Fruit fly (Drosophila melanogaster) whole organism: Measurements from ENCODE around the gene CG9008.

Source experiments
- CG8478 ChIP-seq: fragments of >200 bp; optimal IDR thresholded peaks from 2 replicates; lab custom pipeline; 2018; ENCODE audit warnings: inconsistent platforms
- Dll ChIP-seq: fragments of >200 bp; optimal IDR thresholded peaks from 2 replicates; lab custom pipeline; 2017
- EcR ChIP-seq, 2 experiments: fragments of >200 bp; optimal IDR thresholded peaks; 2 replicates each; lab custom pipeline; 2017; ENCODE audit warnings: missing biosample characterization in 2 of 2, missing genetic modification characterization in 2 of 2, missing genetic modification reagents in 2 of 2
- pan ChIP-seq: fragments of >200 bp; optimal IDR thresholded peaks from 2 replicates; lab custom pipeline; 2017
- psq ChIP-seq: fragments of >200 bp; optimal IDR thresholded peaks from 2 replicates; lab custom pipeline; 2017
- usp ChIP-seq: fragments of >200 bp; optimal IDR thresholded peaks from 2 replicates; lab custom pipeline; 2017; ENCODE audit warnings: missing biosample characterization, missing genetic modification characterization, mixed read lengths

The CG9008 gene

dm6 chr2L:13776928-13777686, 2.9 kb downstream of the CG9008 start:
- TF ChIP-seq Dll (lab: Kevin White, UChicago) = no peak
- TF ChIP-seq pan = no peak
- no peak for TF ChIP-seq CG8478 (lab: Kevin White, UChicago)
- no peak for TF ChIP-seq EcR (GFP tag; optimal IDR thresholded peaks at IDR 0.05; lab: Kevin White, UChicago)
- TF ChIP-seq usp (GFP tag; lab: Kevin White, UChicago) = no peak
- TF ChIP-seq psq (lab: Kevin White, UChicago) = no peak

dm6 chr2L:13773697-13774096, 6.3 kb downstream of the CG9008 start, which contains the start of gene CG43376:
TSS of gene CG43376 (plus strand) at chr2L:13773997.
- TF ChIP-seq CG8478 (lab: Kevin White, UChicago) = no peak
- no peak for TF ChIP-seq pan
- TF ChIP-seq Dll (lab: Kevin White, UChicago) = no peak
- no peak for TF ChIP-seq psq (lab: Kevin White, UChicago)
- no peak for TF ChIP-seq EcR (GFP tag; optimal IDR thresholded peaks at IDR 0.05; lab: Kevin White, UChicago)
- no peak for TF ChIP-seq usp (GFP tag; lab: Kevin White, UChicago)

- no peak for TF ChIP-seq CG8478 (lab: Kevin White, UChicago)
- TF ChIP-seq usp (GFP tag; lab: Kevin White, UChicago) = no peak
- no peak for TF ChIP-seq Dll (lab: Kevin White, UChicago)
- no peak for TF ChIP-seq EcR (GFP tag; optimal IDR thresholded peaks at IDR 0.05; lab: Kevin White, UChicago)
- TF ChIP-seq pan = no peak
- no peak for TF ChIP-seq psq (lab: Kevin White, UChicago)
Observed at dm6 chr2L:13770884-13771283, 9.1 kb downstream of the CG9008 start.

dm6 chr2L:13763144-13763543, 16.8 kb downstream of the CG9008 start:
- no peak for TF ChIP-seq CG8478 (lab: Kevin White, UChicago)
- TF ChIP-seq psq (lab: Kevin White, UChicago) = no peak
- TF ChIP-seq Dll (lab: Kevin White, UChicago) = no peak
- no peak for TF ChIP-seq EcR (GFP tag; optimal IDR thresholded peaks at IDR 0.05; lab: Kevin White, UChicago)
- TF ChIP-seq usp (GFP tag; lab: Kevin White, UChicago) = no peak
- TF ChIP-seq pan = no peak

- no peak for TF ChIP-seq psq (lab: Kevin White, UChicago)
- TF ChIP-seq pan = no peak
- no peak for TF ChIP-seq Dll (lab: Kevin White, UChicago)
- TF ChIP-seq EcR (GFP tag; optimal IDR thresholded peaks at IDR 0.05; lab: Kevin White, UChicago) = no peak
- no peak for TF ChIP-seq CG8478 (lab: Kevin White, UChicago)
- no peak for TF ChIP-seq usp (GFP tag; lab: Kevin White, UChicago)
Observed at dm6 chr2L:13746652-13747051, 33.3 kb downstream of the CG9008 start, which contains the start of gene TM9SF4. TSS of gene TM9SF4 (plus strand) at chr2L:13746952.

dm6 chr2L:13735838-13736237, 44.1 kb downstream of the CG9008 start, which contains the start of gene nur:
TSS of gene nur (plus strand) at chr2L:13736138.
- TF ChIP-seq Dll (lab: Kevin White, UChicago) (no peak), usp (GFP tag; lab: Kevin White, UChicago) (no peak), EcR (GFP tag; optimal IDR thresholded peaks at IDR 0.05; lab: Kevin White, UChicago) (no peak), pan (no peak), psq (lab: Kevin White, UChicago) (no peak), CG8478 (lab: Kevin White, UChicago) (no peak)

dm6 chr2L:13732287-13732686, 47.7 kb downstream of the CG9008 start:
- TF ChIP-seq Dll (lab: Kevin White, UChicago) = no peak
- TF ChIP-seq pan = no peak
- no peak for TF ChIP-seq psq (lab: Kevin White, UChicago)
- no peak for TF ChIP-seq CG8478 (lab: Kevin White, UChicago)
- TF ChIP-seq usp (GFP tag; lab: Kevin White, UChicago) = no peak
- no peak for TF ChIP-seq EcR (GFP tag; optimal IDR thresholded peaks at IDR 0.05; lab: Kevin White, UChicago)
